Fruit fly (Drosophila melanogaster) whole organism, embryonic: ENCODE measurements around the gene Cdc37.
A peak's percentile ranks its signal among the peaks of the same experiment; 100 is the strongest.

Experiments
- C15 ChIP-seq: fragments of 200-800 bp; sonication (Bioruptor generic); IDR thresholded peaks from 3 replicates; pipeline ENCODE4 v1.3.6; 2022; ENCODE audit warnings: missing biosample characterization, missing genetic modification characterization
- CG10274 ChIP-seq: fragments of 200-800 bp; sonication (Bioruptor generic); optimal IDR thresholded peaks from 3 replicates; lab custom pipeline; 2017; ENCODE audit warnings: missing biosample characterization, mild to moderate bottlenecking, missing genetic modification characterization
- CG10462 ChIP-seq: fragments of 200-800 bp; sonication (Bioruptor generic); optimal IDR thresholded peaks from 2 replicates; lab custom pipeline; 2016; ENCODE audit warnings: missing biosample characterization, missing genetic modification characterization
- CG12299 ChIP-seq: fragments of 200-800 bp; sonication (Bioruptor generic); optimal IDR thresholded peaks from 2 replicates; lab custom pipeline; 2018; ENCODE audit warnings: missing biosample characterization, mild to moderate bottlenecking, missing genetic modification characterization
- CG12391 ChIP-seq: fragments of 200-800 bp; sonication (Bioruptor generic); optimal IDR thresholded peaks from 3 replicates; lab custom pipeline; 2018; ENCODE audit warnings: missing biosample characterization, mild to moderate bottlenecking, missing genetic modification characterization, moderate library complexity
- CG14710 ChIP-seq: fragments of 200-800 bp; sonication (Bioruptor generic); optimal IDR thresholded peaks from 3 replicates; lab custom pipeline; 2019; ENCODE audit warnings: missing biosample characterization, mild to moderate bottlenecking, missing genetic modification characterization, moderate library complexity
- CG15073 ChIP-seq: fragments of 200-800 bp; sonication (Bioruptor generic); optimal IDR thresholded peaks from 2 replicates; lab custom pipeline; 2016; ENCODE audit warnings: missing biosample characterization, missing genetic modification characterization
- CG17612 ChIP-seq: fragments of 200-800 bp; sonication (Bioruptor generic); IDR thresholded peaks from 2 replicates; pipeline ENCODE4 v1.3.6; 2022; ENCODE audit warnings: missing biosample characterization, missing genetic modification characterization
- CG17829 ChIP-seq: fragments of 200-800 bp; optimal IDR thresholded peaks from 2 replicates; lab custom pipeline; 2019; ENCODE audit warnings: missing biosample characterization, mild to moderate bottlenecking, missing genetic modification characterization, moderate library complexity
- CG2678 ChIP-seq: fragments of 200-800 bp; sonication (Bioruptor generic); optimal IDR thresholded peaks from 3 replicates; lab custom pipeline; 2019; ENCODE audit warnings: missing biosample characterization, mild to moderate bottlenecking, missing genetic modification characterization, moderate library complexity
- CG30431 ChIP-seq: fragments of 200-800 bp; sonication (Bioruptor generic); optimal IDR thresholded peaks from 2 replicates; lab custom pipeline; 2017; ENCODE audit warnings: missing biosample characterization, missing genetic modification characterization
- CG3065 ChIP-seq: fragments of 200-800 bp; sonication (Bioruptor generic); optimal IDR thresholded peaks from 2 replicates; lab custom pipeline; 2016; ENCODE audit warnings: missing biosample characterization, missing genetic modification characterization
- CG3281 ChIP-seq: fragments of 200-800 bp; sonication (Bioruptor generic); optimal IDR thresholded peaks from 3 replicates; lab custom pipeline; 2017; ENCODE audit warnings: missing biosample characterization, mild to moderate bottlenecking, missing genetic modification characterization
- CG33213 ChIP-seq: fragments of 200-800 bp; sonication (Bioruptor generic); optimal IDR thresholded peaks from 3 replicates; lab custom pipeline; 2016; ENCODE audit warnings: missing biosample characterization, missing genetic modification characterization
- CG4282 ChIP-seq: fragments of 200-800 bp; sonication (Bioruptor generic); optimal IDR thresholded peaks from 2 replicates; lab custom pipeline; 2016; ENCODE audit warnings: missing biosample characterization, missing genetic modification characterization
- CG5180 ChIP-seq: fragments of 200-800 bp; sonication (Bioruptor generic); optimal IDR thresholded peaks from 3 replicates; lab custom pipeline; 2017; ENCODE audit warnings: missing biosample characterization, missing genetic modification characterization, mild to moderate bottlenecking, moderate library complexity, missing genetic modification reagents
- CG5953 ChIP-seq: fragments of 200-800 bp; sonication (Bioruptor generic); IDR thresholded peaks from 2 replicates; pipeline ENCODE4 v1.3.6; 2022; ENCODE audit warnings: missing biosample characterization, missing genetic modification characterization
- CG7271 ChIP-seq: fragments of 200-800 bp; sonication (Bioruptor generic); optimal IDR thresholded peaks from 2 replicates; lab custom pipeline; 2018; ENCODE audit warnings: missing biosample characterization, mild to moderate bottlenecking, missing genetic modification characterization, moderate library complexity
- CG7963 ChIP-seq: fragments of 200-800 bp; sonication (Bioruptor generic); IDR thresholded peaks from 3 replicates; pipeline ENCODE4 v1.3.6; 2022; ENCODE audit warnings: missing biosample characterization, missing genetic modification characterization; ENCODE audit not compliant: partially characterized antibody
- D19B ChIP-seq: fragments of 200-800 bp; sonication (Bioruptor generic); optimal IDR thresholded peaks from 2 replicates; lab custom pipeline; 2017; ENCODE audit warnings: missing biosample characterization, mild to moderate bottlenecking, missing genetic modification characterization
- Dek ChIP-seq: fragments of 200-800 bp; sonication (Bioruptor generic); optimal IDR thresholded peaks from 3 replicates; lab custom pipeline; 2019; ENCODE audit warnings: missing biosample characterization, mild to moderate bottlenecking, missing genetic modification characterization, moderate library complexity
- Gug ChIP-seq: fragments of 200-800 bp; sonication (Bioruptor generic); IDR thresholded peaks from 4 replicates; pipeline ENCODE4 v1.3.6; 2022; ENCODE audit warnings: missing biosample characterization, missing genetic modification characterization
- HLH4C ChIP-seq: fragments of 200-800 bp; sonication (Bioruptor generic); IDR thresholded peaks from 3 replicates; pipeline ENCODE4 v1.3.6; 2022; ENCODE audit warnings: missing biosample characterization, missing genetic modification characterization; ENCODE audit not compliant: partially characterized antibody
- HLHmδ ChIP-seq: fragments of 200-800 bp; sonication (Bioruptor generic); optimal IDR thresholded peaks from 2 replicates; lab custom pipeline; 2018; ENCODE audit warnings: missing biosample characterization, mild to moderate bottlenecking, missing genetic modification characterization, moderate library complexity
- Hey ChIP-seq: fragments of 200-800 bp; sonication (Bioruptor generic); optimal IDR thresholded peaks from 3 replicates; lab custom pipeline; 2018; ENCODE audit warnings: missing biosample characterization, mild to moderate bottlenecking, missing genetic modification characterization
- MTF-1 ChIP-seq: fragments of 200-800 bp; sonication (Bioruptor generic); optimal IDR thresholded peaks from 2 replicates; lab custom pipeline; 2018; ENCODE audit warnings: missing biosample characterization, mild to moderate bottlenecking, missing genetic modification characterization, borderline replicate concordance
- Max ChIP-seq: fragments of 200-800 bp; sonication (Bioruptor generic); optimal IDR thresholded peaks from 2 replicates; lab custom pipeline; 2016; ENCODE audit warnings: missing biosample characterization, mild to moderate bottlenecking, missing genetic modification characterization
- NC2α ChIP-seq: fragments of 200-800 bp; sonication (Bioruptor generic); optimal IDR thresholded peaks from 2 replicates; lab custom pipeline; 2016; ENCODE audit warnings: missing biosample characterization, missing genetic modification characterization
- Oli ChIP-seq: fragments of 200-800 bp; sonication (Bioruptor generic); optimal IDR thresholded peaks from 2 replicates; lab custom pipeline; 2018; ENCODE audit warnings: missing biosample characterization, mild to moderate bottlenecking, missing genetic modification characterization, moderate library complexity
- PHDP ChIP-seq: fragments of 200-800 bp; sonication (Bioruptor generic); optimal IDR thresholded peaks from 3 replicates; lab custom pipeline; 2018; ENCODE audit warnings: missing biosample characterization, mild to moderate bottlenecking, missing genetic modification characterization, moderate library complexity
- Tbp ChIP-seq: fragments of >200 bp; optimal IDR thresholded peaks from 2 replicates; lab custom pipeline; 2018; ENCODE audit warnings: missing biosample characterization, missing genetic modification characterization
- Xbp1 ChIP-seq: fragments of 200-800 bp; sonication (Bioruptor generic); optimal IDR thresholded peaks from 3 replicates; lab custom pipeline; 2016; ENCODE audit warnings: missing biosample characterization, mild to moderate bottlenecking, missing genetic modification characterization
- Xrp1 ChIP-seq: fragments of 200-800 bp; sonication (Bioruptor generic); IDR thresholded peaks from 2 replicates; pipeline ENCODE4 v1.3.6; 2022; ENCODE audit warnings: missing biosample characterization, missing genetic modification characterization
- aop ChIP-seq: fragments of 200-800 bp; sonication (Bioruptor generic); IDR thresholded peaks from 2 replicates; pipeline ENCODE4 v1.3.6; 2022; ENCODE audit warnings: missing biosample characterization, missing genetic modification characterization
- bab2 ChIP-seq: fragments of 200-800 bp; sonication (Bioruptor generic); optimal IDR thresholded peaks from 2 replicates; lab custom pipeline; 2016; ENCODE audit warnings: missing biosample characterization, missing genetic modification characterization
- cato ChIP-seq: fragments of 200-800 bp; sonication (Bioruptor generic); optimal IDR thresholded peaks from 2 replicates; lab custom pipeline; 2016; ENCODE audit warnings: missing biosample characterization, missing genetic modification characterization, borderline replicate concordance
- ci ChIP-seq: fragments of 200-800 bp; sonication (Bioruptor generic); IDR thresholded peaks from 3 replicates; pipeline ENCODE4 v1.3.6; 2022; ENCODE audit warnings: missing biosample characterization, missing genetic modification characterization
- cwo ChIP-seq: fragments of 200-800 bp; sonication (Bioruptor generic); optimal IDR thresholded peaks from 3 replicates; lab custom pipeline; 2017; ENCODE audit warnings: missing biosample characterization, missing genetic modification characterization, mild to moderate bottlenecking, moderate library complexity, missing genetic modification reagents
- ind ChIP-seq: fragments of 200-800 bp; sonication (Bioruptor generic); optimal IDR thresholded peaks from 3 replicates; lab custom pipeline; 2016; ENCODE audit warnings: missing biosample characterization, missing genetic modification characterization
- insv ChIP-seq, 2 experiments: fragments of 200-800 bp; sonication (Bioruptor generic); optimal IDR thresholded peaks; 3 replicates each; lab custom pipeline; 2016 to 2018; ENCODE audit warnings: missing biosample characterization in 2 of 2, missing genetic modification characterization in 2 of 2
- jigr1 ChIP-seq: fragments of 200-800 bp; sonication (Bioruptor generic); IDR thresholded peaks from 3 replicates; pipeline ENCODE4 v1.3.6; 2022; ENCODE audit warnings: missing biosample characterization, missing genetic modification characterization
- jing ChIP-seq: fragments of 200-800 bp; sonication (Bioruptor generic); optimal IDR thresholded peaks from 2 replicates; lab custom pipeline; 2018; ENCODE audit warnings: missing biosample characterization, mild to moderate bottlenecking, missing genetic modification characterization
- pita ChIP-seq: fragments of 200-800 bp; sonication (Bioruptor generic); optimal IDR thresholded peaks from 2 replicates; lab custom pipeline; 2017; ENCODE audit warnings: missing biosample characterization, mild to moderate bottlenecking, missing genetic modification characterization
- sens-2 ChIP-seq: fragments of 200-800 bp; sonication (Bioruptor generic); IDR thresholded peaks from 2 replicates; pipeline ENCODE4 v1.3.6; 2022; ENCODE audit warnings: missing biosample characterization, missing genetic modification characterization
- sug ChIP-seq: fragments of 200-800 bp; optimal IDR thresholded peaks from 2 replicates; lab custom pipeline; 2019; ENCODE audit warnings: missing biosample characterization, mild to moderate bottlenecking, missing genetic modification characterization, moderate library complexity
- trem ChIP-seq: fragments of 200-800 bp; optimal IDR thresholded peaks from 3 replicates; lab custom pipeline; 2019; ENCODE audit warnings: missing biosample characterization, mild to moderate bottlenecking, missing genetic modification characterization, moderate library complexity
- ttk ChIP-seq: fragments of 200-800 bp; sonication (Bioruptor generic); IDR thresholded peaks from 2 replicates; pipeline ENCODE4 v2.1.2; 2022; ENCODE audit warnings: missing biosample characterization, missing genetic modification characterization
- vnd ChIP-seq: fragments of 200-800 bp; sonication (Bioruptor generic); IDR thresholded peaks from 3 replicates; pipeline ENCODE4 v1.3.6; 2022; ENCODE audit warnings: missing biosample characterization, missing genetic modification characterization; ENCODE audit not compliant: partially characterized antibody
- wek ChIP-seq: fragments of 200-800 bp; sonication (Bioruptor generic); optimal IDR thresholded peaks from 3 replicates; lab custom pipeline; 2018; ENCODE audit warnings: missing biosample characterization, mild to moderate bottlenecking, missing genetic modification characterization, moderate library complexity

The Cdc37 gene

DNA sequence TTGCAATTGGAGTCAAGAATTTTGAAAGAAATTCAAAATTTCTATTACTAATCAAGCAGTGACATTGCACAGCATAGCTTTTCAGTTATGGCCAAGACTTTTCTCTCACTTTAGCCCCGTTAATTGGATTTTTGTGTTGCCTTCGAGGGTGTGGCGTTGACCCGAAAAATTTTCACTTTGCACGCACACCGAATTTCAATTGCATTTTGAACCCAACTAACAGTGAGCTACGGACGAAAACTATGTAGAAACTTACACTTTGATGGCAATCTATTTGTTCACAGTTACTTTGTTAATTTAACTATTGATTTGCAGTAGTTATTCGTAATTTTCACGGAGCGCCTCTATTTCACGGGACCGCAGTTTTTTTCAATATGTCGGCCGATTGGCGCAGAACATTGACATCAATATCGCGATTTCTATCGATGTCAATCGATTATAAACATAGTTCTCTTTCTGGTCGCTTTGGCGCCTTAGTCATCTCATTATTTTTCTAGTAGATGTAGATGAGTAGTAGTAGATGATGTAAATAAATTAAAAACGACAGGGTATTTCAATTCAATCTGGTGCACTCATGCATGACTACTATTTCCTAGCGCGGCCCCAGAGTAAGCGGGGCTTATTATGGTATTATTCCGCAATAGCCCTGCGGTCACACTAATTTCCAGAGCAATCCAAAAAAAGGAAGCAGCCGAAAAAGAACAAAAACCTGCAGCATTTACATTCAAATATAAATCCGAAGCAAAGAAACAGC lies at the start of gene Cdc37, which contains the start of the genes alpha-Spec and dlt (continued):
- no peak for TF ChIP-seq CG12299 (tag; lab: Kevin White, UChicago)
- TF ChIP-seq CG15073 (GFP tag; lab: Kevin White, UChicago) = no peak
- TF ChIP-seq vnd (GFP tag; lab: Robert Waterston, UW) = peak; percentile 78
- peak; percentile 19 for TF ChIP-seq PHDP
- no peak for TF ChIP-seq bab2 (GFP tag; lab: Kevin White, UChicago)
- TF ChIP-seq CG2678 (tag; lab: Kevin White, UChicago) = no peak
- TF ChIP-seq sens-2 (GFP tag; lab: Robert Waterston, UW) = no peak
- TF ChIP-seq cwo (GFP tag; lab: Kevin White, UChicago) = no peak
- TF ChIP-seq CG30431 (GFP tag; lab: Kevin White, UChicago) = no peak
- no peak for TF ChIP-seq ind
- TF ChIP-seq C15 (GFP tag; lab: Robert Waterston, UW) = no peak
- TF ChIP-seq D19B (GFP tag; lab: Kevin White, UChicago) = no peak
- TF ChIP-seq CG7271 = peak; percentile 54
- no peak for TF ChIP-seq ttk (GFP tag; lab: Robert Waterston, UW)
- TF ChIP-seq CG12391 = peak; percentile 44
- TF ChIP-seq HLH4C (GFP tag; lab: Robert Waterston, UW) = peak; percentile 88
- peak; percentile 15 for TF ChIP-seq MTF-1 (GFP tag; lab: Kevin White, UChicago)
- no peak for TF ChIP-seq jigr1 (GFP tag; lab: Robert Waterston, UW)
- no peak for TF ChIP-seq CG3281
- TF ChIP-seq jing (GFP tag; lab: Kevin White, UChicago) = no peak
- peak; percentile 8 for TF ChIP-seq NC2α (GFP tag; lab: Kevin White, UChicago)
- TF ChIP-seq sug = peak; percentile 38
- no peak for TF ChIP-seq aop
- peak; percentile 70 for TF ChIP-seq CG17829 (tag; lab: Kevin White, UChicago)
- peak; percentile 59 for TF ChIP-seq CG33213
- 0 out of 2 replicates have a peak, but pooled peaks have one; percentile 9 for TF ChIP-seq Xrp1 (GFP tag; lab: Robert Waterston, UW)
- TF ChIP-seq Gug (GFP tag; lab: Robert Waterston, UW) = no peak
- TF ChIP-seq Oli = no peak
- TF ChIP-seq CG10274 (GFP tag; lab: Kevin White, UChicago) = no peak
- TF ChIP-seq Xbp1 = peak; percentile 17
- no peak for TF ChIP-seq Hey (tag; lab: Kevin White, UChicago)
- TF ChIP-seq CG4282 (GFP tag; lab: Kevin White, UChicago) = no peak
- TF ChIP-seq Dek (tag; lab: Kevin White, UChicago) = peak; percentile 2
- no peak for TF ChIP-seq CG3065 (GFP tag; lab: Kevin White, UChicago)
- peak; percentile 79 for TF ChIP-seq CG7963 (GFP tag; lab: Robert Waterston, UW)
- no peak for TF ChIP-seq CG5953 (GFP tag; lab: Robert Waterston, UW)
- no peak for TF ChIP-seq CG5180 (GFP tag; lab: Kevin White, UChicago)
- TF ChIP-seq cato = no peak
- no peak for TF ChIP-seq ci (GFP tag; lab: Robert Waterston, UW)
- no peak for TF ChIP-seq HLHmδ (GFP tag; lab: Kevin White, UChicago)
- peak; percentile 78 for TF ChIP-seq CG14710
- peak; percentile 92 for TF ChIP-seq trem (tag; lab: Kevin White, UChicago)
- TF ChIP-seq Tbp = no peak
- peak in 1 of 2 experiments; percentile 4 for TF ChIP-seq insv (GFP tag; optimal IDR thresholded peaks at IDR 0.05; lab: Kevin White, UChicago)
- no peak for TF ChIP-seq Max (GFP tag; lab: Kevin White, UChicago)
- TF ChIP-seq CG17612 (GFP tag; lab: Robert Waterston, UW) = no peak
- no peak for TF ChIP-seq wek (GFP tag; lab: Kevin White, UChicago)
- TF ChIP-seq CG10462 (GFP tag; lab: Kevin White, UChicago) = no peak
- TF ChIP-seq pita = no peak
